Worm (Caenorhabditis elegans): Measurements from ENCODE around the gene F41F3.9.

ce11 chrV:4637153-4637552 is 18.1 kb upstream of the F41F3.9 start:
- TF ChIP-seq dmd-4 (tag; optimal IDR thresholded peaks at IDR 0.05; ENCODE audit: borderline replicate concordance), result no peak
- no peak for TF ChIP-seq ama-1 (optimal IDR thresholded peaks at IDR 0.05)
- no peak for TF ChIP-seq zip-5 (tag; optimal IDR thresholded peaks at IDR 0.05)
- TF ChIP-seq C08G9.2 (tag; optimal IDR thresholded peaks at IDR 0.05), result no peak
- no peak for TF ChIP-seq pha-2 (tag; optimal IDR thresholded peaks at IDR 0.05)
- TF ChIP-seq unc-42 (tag; optimal IDR thresholded peaks at IDR 0.05), result no peak
- no peak for TF ChIP-seq elt-4 (tag; optimal IDR thresholded peaks at IDR 0.05)
- TF ChIP-seq K09A11.1 (tag; optimal IDR thresholded peaks at IDR 0.05; ENCODE audit: insufficient read depth), result no peak
- no peak for TF ChIP-seq hlh-15 (tag; optimal IDR thresholded peaks at IDR 0.05)
- no peak for TF ChIP-seq nfya-1 (tag; optimal IDR thresholded peaks at IDR 0.05)
- TF ChIP-seq unc-55 (GFP tag; optimal IDR thresholded peaks at IDR 0.05), result no peak
- TF ChIP-seq Y22D7AL.16 (tag; optimal IDR thresholded peaks at IDR 0.05), result no peak
